Worm (Caenorhabditis elegans) whole organism, late embryonic: ENCODE measurements around the gene Y94H6A.10.
A peak's percentile ranks its signal among the peaks of the same experiment; 100 is the strongest.

Source experiments
- C08G9.2 ChIP-seq: sonication (generic microtip); optimal IDR thresholded peaks from 2 replicates; lab custom pipeline; 2016; ENCODE audit warnings: mild to moderate bottlenecking, missing genetic modification characterization, moderate library complexity, missing compliant biosample characterization
- ceh-14 ChIP-seq: sonication (generic microtip); optimal IDR thresholded peaks from 2 replicates; lab custom pipeline; 2016; ENCODE audit warnings: missing genotype, missing genetic modification characterization, missing compliant biosample characterization
- ceh-22 ChIP-seq: sonication (generic microtip); optimal IDR thresholded peaks from 2 replicates; lab custom pipeline; 2017; ENCODE audit warnings: missing biosample characterization, missing genetic modification characterization
- ceh-24 ChIP-seq: sonication (generic microtip); optimal IDR thresholded peaks from 2 replicates; lab custom pipeline; 2016; ENCODE audit warnings: mild to moderate bottlenecking, missing genetic modification characterization, missing compliant biosample characterization
- ceh-30 ChIP-seq: fragments of 150-350 bp; optimal IDR thresholded peaks from 2 replicates; lab custom pipeline; 2014; ENCODE audit warnings: missing biosample characterization, missing genetic modification characterization
- ceh-31 ChIP-seq: sonication (generic microtip); optimal IDR thresholded peaks from 2 replicates; lab custom pipeline; 2016; ENCODE audit warnings: missing genetic modification characterization, missing compliant biosample characterization
- ceh-6 ChIP-seq: fragments of 200-800 bp; sonication (Bioruptor generic); optimal IDR thresholded peaks from 2 replicates; lab custom pipeline; 2018; ENCODE audit warnings: mild to moderate bottlenecking, missing genetic modification characterization, missing compliant biosample characterization
- ceh-9 ChIP-seq: sonication (generic microtip); optimal IDR thresholded peaks from 2 replicates; lab custom pipeline; 2016; ENCODE audit warnings: mild to moderate bottlenecking, missing genetic modification characterization, inconsistent platforms, missing compliant biosample characterization
- dve-1 ChIP-seq: sonication (generic microtip); optimal IDR thresholded peaks from 2 replicates; lab custom pipeline; 2017; ENCODE audit warnings: antibody characterized with exemption, mild to moderate bottlenecking, missing genetic modification characterization, missing compliant biosample characterization
- fax-1 ChIP-seq: sonication (generic microtip); optimal IDR thresholded peaks from 2 replicates; lab custom pipeline; 2016; ENCODE audit warnings: missing genotype, missing genetic modification characterization, missing compliant biosample characterization
- hlh-15 ChIP-seq: sonication (generic microtip); optimal IDR thresholded peaks from 2 replicates; lab custom pipeline; 2016; ENCODE audit warnings: missing genetic modification characterization, missing compliant biosample characterization
- mec-3 ChIP-seq: sonication (generic microtip); optimal IDR thresholded peaks from 2 replicates; lab custom pipeline; 2016; ENCODE audit warnings: borderline replicate concordance, missing genetic modification characterization, missing compliant biosample characterization
- nfya-1 ChIP-seq: sonication (generic microtip); optimal IDR thresholded peaks from 2 replicates; lab custom pipeline; 2017; ENCODE audit warnings: missing genetic modification characterization, mild to moderate bottlenecking, missing compliant biosample characterization, antibody characterized with exemption, moderate library complexity
- npax-4 ChIP-seq: sonication (generic microtip); optimal IDR thresholded peaks from 2 replicates; lab custom pipeline; 2016; ENCODE audit warnings: missing genetic modification characterization, missing compliant biosample characterization
- pag-3 ChIP-seq: sonication (generic microtip); optimal IDR thresholded peaks from 2 replicates; lab custom pipeline; 2016; ENCODE audit warnings: missing compliant biosample characterization, missing genetic modification characterization, borderline replicate concordance
- pat-9 ChIP-seq: fragments of 200-800 bp; sonication (Bioruptor generic); optimal IDR thresholded peaks from 2 replicates; lab custom pipeline; 2018; ENCODE audit warnings: mild to moderate bottlenecking, missing genetic modification characterization, moderate library complexity, missing compliant biosample characterization
- pax-1 ChIP-seq: fragments of 150-350 bp; optimal IDR thresholded peaks from 2 replicates; lab custom pipeline; 2014; ENCODE audit warnings: missing biosample characterization, missing genetic modification characterization
- ref-2 ChIP-seq: sonication (generic microtip); optimal IDR thresholded peaks from 2 replicates; lab custom pipeline; 2016; ENCODE audit warnings: missing genetic modification characterization, missing compliant biosample characterization
- rnt-1 ChIP-seq: sonication (generic microtip); optimal IDR thresholded peaks from 2 replicates; lab custom pipeline; 2016; ENCODE audit warnings: missing genetic modification characterization, missing compliant biosample characterization
- tbx-7 ChIP-seq: sonication (generic microtip); optimal IDR thresholded peaks from 2 replicates; lab custom pipeline; 2016; ENCODE audit warnings: missing genotype, missing genetic modification characterization, missing compliant biosample characterization
- zip-5 ChIP-seq: sonication (generic microtip); optimal IDR thresholded peaks from 2 replicates; lab custom pipeline; 2016; ENCODE audit warnings: missing genetic modification characterization, missing compliant biosample characterization

Gene Y94H6A.10

ce11 chrIV:2664901-2665201 is 45.6 kb downstream of the Y94H6A.10 start:
- TF ChIP-seq ceh-31 (tag; lab: Kevin White, UChicago), result no peak
- TF ChIP-seq mec-3 (tag; lab: Kevin White, UChicago), result no peak
- TF ChIP-seq hlh-15 (tag; lab: Kevin White, UChicago), result no peak
- TF ChIP-seq pat-9 (tag; lab: Kevin White, UChicago), result no peak
- TF ChIP-seq ceh-24 (tag; lab: Kevin White, UChicago), result no peak
- TF ChIP-seq ceh-22 (tag; lab: Kevin White, UChicago), result no peak
- TF ChIP-seq ref-2 (tag; lab: Kevin White, UChicago), result no peak
- TF ChIP-seq npax-4 (tag; lab: Kevin White, UChicago), result no peak
- no peak for TF ChIP-seq ceh-30 (tag; lab: Kevin White, UChicago)
- no peak for TF ChIP-seq fax-1 (tag; lab: Kevin White, UChicago)
- no peak for TF ChIP-seq ceh-6 (GFP tag; lab: Kevin White, UChicago)
- no peak for TF ChIP-seq C08G9.2 (tag; lab: Kevin White, UChicago)
- no peak for TF ChIP-seq tbx-7
- no peak for TF ChIP-seq pag-3 (tag; lab: Kevin White, UChicago)
- TF ChIP-seq ceh-14 (tag; lab: Kevin White, UChicago), result no peak
- TF ChIP-seq zip-5, result no peak
- no peak for TF ChIP-seq pax-1 (tag; lab: Kevin White, UChicago)
- no peak for TF ChIP-seq ceh-9 (tag; lab: Kevin White, UChicago)

- TF ChIP-seq nfya-1 (peak; percentile 3), dve-1 (tag; lab: Kevin White, UChicago) (no peak), rnt-1 (tag; lab: Kevin White, UChicago) (no peak)
These were observed 46.2 kb downstream of the Y94H6A.10 start, which contains the start of gene Y69A2AR.31 for ce11 chrIV:2663953-2664900. Y69A2AR.31 (minus strand) TSS chrIV:2664003.
